Fruit fly (Drosophila melanogaster): ENCODE results near the gene Prosalpha4.

Prosalpha4 gene

dm6 chrX:16263415-16263814, 12.7 kb upstream of the Prosalpha4 start (continued):
- TF ChIP-seq unpg (GFP tag; optimal IDR thresholded peaks at IDR 0.05) = peak; percentile 87
- peak; percentile 83 for TF ChIP-seq nmo (GFP tag; optimal IDR thresholded peaks at IDR 0.05)
- peak; percentile 70 for TF ChIP-seq CG11456 (GFP tag; IDR thresholded peaks at IDR 0.05)
- TF ChIP-seq CG33213 (GFP tag; optimal IDR thresholded peaks at IDR 0.05) = peak; percentile 22
- TF ChIP-seq bab2 (GFP tag; optimal IDR thresholded peaks at IDR 0.05) = peak; percentile 46
- TF ChIP-seq Gsc (GFP tag; IDR thresholded peaks at IDR 0.05) = peak; percentile 65
- peak; percentile 85 for TF ChIP-seq seq (GFP tag; IDR thresholded peaks at IDR 0.05)
- TF ChIP-seq pzg (GFP tag; optimal IDR thresholded peaks at IDR 0.05) = no peak
- peak; percentile 93 for TF ChIP-seq ci (GFP tag; IDR thresholded peaks at IDR 0.05)
- peak; percentile 53 for TF ChIP-seq fd64A (GFP tag; optimal IDR thresholded peaks at IDR 0.05)
- TF ChIP-seq ttk (GFP tag; IDR thresholded peaks at IDR 0.05) = peak; percentile 76
- peak; percentile 52 for TF ChIP-seq gsb (GFP tag; IDR thresholded peaks at IDR 0.05)
- no peak for TF ChIP-seq aop (GFP tag; IDR thresholded peaks at IDR 0.05)
- no peak for TF ChIP-seq br (optimal IDR thresholded peaks at IDR 0.05)
- TF ChIP-seq CG14014 (GFP tag; IDR thresholded peaks at IDR 0.05) = peak; percentile 81
- TF ChIP-seq CG42726 (GFP tag; IDR thresholded peaks at IDR 0.05; ENCODE audit: partially characterized antibody) = no peak
- peak; percentile 88 for TF ChIP-seq Xrp1 (GFP tag; IDR thresholded peaks at IDR 0.05)
- TF ChIP-seq lilli (GFP tag; optimal IDR thresholded peaks at IDR 0.05) = peak; percentile 81
- peak; percentile 77 for TF ChIP-seq esg (GFP tag; conservative IDR thresholded peaks at IDR 0.05)
- no peak for TF ChIP-seq CG16813 (GFP tag; IDR thresholded peaks at IDR 0.05; ENCODE audit: partially characterized antibody)
- peak; percentile 76 for TF ChIP-seq Blimp-1 (GFP tag; optimal IDR thresholded peaks at IDR 0.05)
- no peak for TF ChIP-seq fd102C (GFP tag; optimal IDR thresholded peaks at IDR 0.05)
- TF ChIP-seq ftz-f1 (GFP tag; optimal IDR thresholded peaks at IDR 0.05) = no peak
- TF ChIP-seq CG1832 (GFP tag; optimal IDR thresholded peaks at IDR 0.05) = no peak
- no peak for TF ChIP-seq CG11398 (GFP tag; optimal IDR thresholded peaks at IDR 0.05)
- TF ChIP-seq dm (GFP tag; optimal IDR thresholded peaks at IDR 0.05) = no peak
- no peak for TF ChIP-seq HLH4C (GFP tag; IDR thresholded peaks at IDR 0.05; ENCODE audit: partially characterized antibody)
- peak; percentile 18 for TF ChIP-seq emc (GFP tag; optimal IDR thresholded peaks at IDR 0.05)
- TF ChIP-seq GATAe (GFP tag; conservative IDR thresholded peaks at IDR 0.05) = no peak; the same call in 1 of the 2 replicates
- no peak for TF ChIP-seq cad (GFP tag; optimal IDR thresholded peaks at IDR 0.05)
- no peak for TF ChIP-seq nerfin-2 (GFP tag; IDR thresholded peaks at IDR 0.05; ENCODE audit: partially characterized antibody)
- peak; percentile 70 for TF ChIP-seq wor (GFP tag; IDR thresholded peaks at IDR 0.05)
- peak; percentile 65 for TF ChIP-seq salm (tag; optimal IDR thresholded peaks at IDR 0.05)
- peak; percentile 28 for TF ChIP-seq btn (GFP tag; optimal IDR thresholded peaks at IDR 0.05)
- TF ChIP-seq Atf-2 (GFP tag; optimal IDR thresholded peaks at IDR 0.05) = no peak
- no peak for TF ChIP-seq Doc2 (GFP tag; IDR thresholded peaks at IDR 0.05)
- no peak for TF ChIP-seq disco-r (GFP tag; optimal IDR thresholded peaks at IDR 0.05)
- TF ChIP-seq CG18011 (GFP tag; optimal IDR thresholded peaks at IDR 0.05) = peak; percentile 14
- TF ChIP-seq CG12219 (GFP tag; optimal IDR thresholded peaks at IDR 0.05) = peak; percentile 78
- TF ChIP-seq CG18599 (GFP tag; optimal IDR thresholded peaks at IDR 0.05) = peak; percentile 88
- TF ChIP-seq Lim3 (GFP tag; IDR thresholded peaks at IDR 0.05) = peak; percentile 45; the same call in 1 of the 2 replicates
- TF ChIP-seq dan (GFP tag; IDR thresholded peaks at IDR 0.05) = 0 out of 2 replicates have a peak, but pooled peaks have one; percentile 39
- TF ChIP-seq yki (optimal IDR thresholded peaks at IDR 0.05) = no peak
- TF ChIP-seq CG1792 (GFP tag; optimal IDR thresholded peaks at IDR 0.05) = peak; percentile 2
- TF ChIP-seq nau (GFP tag; optimal IDR thresholded peaks at IDR 0.05) = peak; percentile 55
- peak; percentile 96 for TF ChIP-seq Ets65A (GFP tag)
- TF ChIP-seq croc (GFP tag; conservative IDR thresholded peaks at IDR 0.05) = peak; percentile 67
- no peak for TF ChIP-seq zen2 (GFP tag; IDR thresholded peaks at IDR 0.05; ENCODE audit: partially characterized antibody)
- no peak for TF ChIP-seq Myb (GFP tag; optimal IDR thresholded peaks at IDR 0.05)
- TF ChIP-seq gfzf (GFP tag; optimal IDR thresholded peaks at IDR 0.05) = no peak
- TF ChIP-seq TFAM (GFP tag; optimal IDR thresholded peaks at IDR 0.05) = no peak
- TF ChIP-seq E2f1 (GFP tag; IDR thresholded peaks at IDR 0.05) = peak; percentile 75
